Comparison of ENCODE assay signal across 1 worm cellular context in genomic region chrIV:4277694-4278093, ce11.
TF ChIP-seq lines count a peak whose summit lies in the region.

nhr-78 (minus strand) TSS chrIV:4277875.

TF ChIP-seq in whole organism, L1 larva, 84 proteins besides CTCF, POLR2A, EP300 and RAD21 (continued from another document):
- TF ChIP-seq ztf-11 (tag; optimal IDR thresholded peaks at IDR 0.05; lab: Kevin White, UChicago) (no peak), fkh-4 (tag; optimal IDR thresholded peaks at IDR 0.05; lab: Kevin White, UChicago; ENCODE audit: borderline replicate concordance) (no peak), egl-13 (tag; optimal IDR thresholded peaks at IDR 0.05; lab: Kevin White, UChicago) (no peak), blmp-1 (tag; optimal IDR thresholded peaks at IDR 0.05; lab: Kevin White, UChicago) (peak; percentile 8), pag-3 (tag; optimal IDR thresholded peaks at IDR 0.05; lab: Kevin White, UChicago; ENCODE audit: borderline replicate concordance, insufficient read depth) (no peak), fos-1 (tag; optimal IDR thresholded peaks at IDR 0.05; lab: Kevin White, UChicago) (no peak), lin-35 (GFP tag; optimal IDR thresholded peaks at IDR 0.05; lab: Kevin White, UChicago) (peak; percentile 18 to 23), ceh-63 (GFP tag; optimal IDR thresholded peaks at IDR 0.05; lab: Kevin White, UChicago) (no peak), isw-1 (GFP tag; IDR thresholded peaks at IDR 0.05; lab: Robert Waterston, UW) (no peak), ceh-82 (tag; optimal IDR thresholded peaks at IDR 0.05; lab: Kevin White, UChicago) (peak in 2 of 3 experiments; percentile 20 to 21), hpl-2 (GFP tag; optimal IDR thresholded peaks at IDR 0.05; lab: Kevin White, UChicago) (no peak), nhr-28 (tag; optimal IDR thresholded peaks at IDR 0.05; lab: Kevin White, UChicago) (no peak), lir-3 (tag; optimal IDR thresholded peaks at IDR 0.05; lab: Kevin White, UChicago; ENCODE audit: poor library complexity) (no peak), nhr-84 (tag; optimal IDR thresholded peaks at IDR 0.05; lab: Kevin White, UChicago) (no peak), ceh-88 (GFP tag; IDR thresholded peaks at IDR 0.05; lab: Robert Waterston, UW) (no peak), unc-130 (tag; optimal IDR thresholded peaks at IDR 0.05; lab: Kevin White, UChicago) (no peak), fkh-10 (GFP tag; optimal IDR thresholded peaks at IDR 0.05; lab: Kevin White, UChicago) (no peak), zag-1 (tag; optimal IDR thresholded peaks at IDR 0.05; lab: Kevin White, UChicago) (no peak), snu-23 (GFP tag; optimal IDR thresholded peaks at IDR 0.05; lab: Kevin White, UChicago) (no peak), fkh-8 (tag; optimal IDR thresholded peaks at IDR 0.05; lab: Kevin White, UChicago) (no peak), Y116A8C.19 (tag; optimal IDR thresholded peaks at IDR 0.05; lab: Kevin White, UChicago; ENCODE audit: borderline replicate concordance) (no peak), hlh-17 (GFP tag; optimal IDR thresholded peaks at IDR 0.05; lab: Kevin White, UChicago; ENCODE audit: borderline replicate concordance) (no peak), egl-27 (tag; optimal IDR thresholded peaks at IDR 0.05; lab: Kevin White, UChicago) (no peak), swsn-7 (tag; optimal IDR thresholded peaks at IDR 0.05; lab: Kevin White, UChicago) (peak; percentile 44), unc-62 (GFP tag; optimal IDR thresholded peaks at IDR 0.05; lab: Kevin White, UChicago) (no peak), nhr-11 (tag; optimal IDR thresholded peaks at IDR 0.05; lab: Kevin White, UChicago) (no peak), rnt-1 (tag; optimal IDR thresholded peaks at IDR 0.05; lab: Kevin White, UChicago) (peak; percentile 67), ces-1 (GFP tag; optimal IDR thresholded peaks at IDR 0.05; lab: Kevin White, UChicago) (no peak), nhr-19 (GFP tag; conservative IDR thresholded peaks at IDR 0.05; lab: Robert Waterston, UW) (0 out of 2 replicates have a peak, but pooled peaks have one; percentile 21), nhr-85 (tag; lab: Kevin White, UChicago) (peak; percentile 74), dsc-1 (tag; optimal IDR thresholded peaks at IDR 0.05; lab: Kevin White, UChicago) (peak; percentile 29), ets-5 (GFP tag; IDR thresholded peaks at IDR 0.05; lab: Robert Waterston, UW) (no peak), mef-2 (tag; optimal IDR thresholded peaks at IDR 0.05; lab: Kevin White, UChicago) (no peak), nhr-76 (tag; optimal IDR thresholded peaks at IDR 0.05; lab: Kevin White, UChicago) (no peak), nhr-71 (tag; optimal IDR thresholded peaks at IDR 0.05; lab: Kevin White, UChicago) (no peak), ama-1 (optimal IDR thresholded peaks at IDR 0.05; lab: Kevin White, UChicago) (no peak), efl-3 (GFP tag; optimal IDR thresholded peaks at IDR 0.05; lab: Kevin White, UChicago) (no peak), unc-98 (GFP tag; IDR thresholded peaks at IDR 0.05; lab: Robert Waterston, UW) (no peak), lsy-2 (tag; optimal IDR thresholded peaks at IDR 0.05; lab: Kevin White, UChicago) (peak; percentile 31 to 45), mep-1 (tag; optimal IDR thresholded peaks at IDR 0.05; lab: Kevin White, UChicago) (no peak), ceh-8 (GFP tag; optimal IDR thresholded peaks at IDR 0.05; lab: Kevin White, UChicago) (no peak), skn-1 (tag; optimal IDR thresholded peaks at IDR 0.05; lab: Kevin White, UChicago) (no peak), sup-37 (GFP tag; optimal IDR thresholded peaks at IDR 0.05; lab: Kevin White, UChicago) (no peak), zip-4 (GFP tag; optimal IDR thresholded peaks at IDR 0.05; lab: Kevin White, UChicago) (no peak), ztf-4 (tag; optimal IDR thresholded peaks at IDR 0.05; lab: Kevin White, UChicago) (no peak), C16A3.4 (tag; optimal IDR thresholded peaks at IDR 0.05; lab: Kevin White, UChicago) (no peak), ceh-90 (tag; optimal IDR thresholded peaks at IDR 0.05; lab: Kevin White, UChicago) (no peak), nhr-20 (tag; optimal IDR thresholded peaks at IDR 0.05; lab: Kevin White, UChicago) (peak; percentile 52), lin-15B (tag; optimal IDR thresholded peaks at IDR 0.05; lab: Kevin White, UChicago) (no peak), sptf-1 (tag; optimal IDR thresholded peaks at IDR 0.05; lab: Kevin White, UChicago) (no peak), snpc-4 (tag; optimal IDR thresholded peaks at IDR 0.05; lab: Kevin White, UChicago) (no peak), nhr-47 (tag; optimal IDR thresholded peaks at IDR 0.05; lab: Kevin White, UChicago) (no peak), tlp-1 (tag; optimal IDR thresholded peaks at IDR 0.05; lab: Kevin White, UChicago) (no peak), sox-4 (tag; optimal IDR thresholded peaks at IDR 0.05; lab: Kevin White, UChicago) (no peak), F16B12.6 (tag; optimal IDR thresholded peaks at IDR 0.05; lab: Kevin White, UChicago) (peak; percentile 19), dpl-1 (GFP tag; optimal IDR thresholded peaks at IDR 0.05; lab: Kevin White, UChicago) (peak in 2 of 3 experiments; percentile 23 to 24), lin-14 (GFP tag; optimal IDR thresholded peaks at IDR 0.05; lab: Kevin White, UChicago) (no peak), irx-1 (tag; optimal IDR thresholded peaks at IDR 0.05; lab: Kevin White, UChicago) (no peak), pqm-1 (tag; optimal IDR thresholded peaks at IDR 0.05; lab: Kevin White, UChicago) (no peak), unc-30 (tag; optimal IDR thresholded peaks at IDR 0.05; lab: Kevin White, UChicago) (no peak), aha-1 (tag; optimal IDR thresholded peaks at IDR 0.05; lab: Kevin White, UChicago) (no peak), alr-1 (tag; optimal IDR thresholded peaks at IDR 0.05; lab: Kevin White, UChicago; ENCODE audit: borderline replicate concordance) (no peak), C34B4.2 (tag; optimal IDR thresholded peaks at IDR 0.05; lab: Kevin White, UChicago) (no peak), vab-15 (tag; optimal IDR thresholded peaks at IDR 0.05; lab: Kevin White, UChicago) (no peak), lin-39 (tag; optimal IDR thresholded peaks at IDR 0.05; lab: Kevin White, UChicago) (no peak), elt-3 (tag; optimal IDR thresholded peaks at IDR 0.05; lab: Kevin White, UChicago) (no peak)
